Fruit fly (Drosophila melanogaster): ENCODE measurements around the gene CG4461.

dm6 chr3L:9367431-9367867 is 7.8 kb upstream of the CG4461 start:
- no peak for TF ChIP-seq CG8478 (optimal IDR thresholded peaks at IDR 0.05)
- no peak for TF ChIP-seq psq (optimal IDR thresholded peaks at IDR 0.05)
- TF ChIP-seq usp (GFP tag; optimal IDR thresholded peaks at IDR 0.05): no peak
- TF ChIP-seq Dll (optimal IDR thresholded peaks at IDR 0.05): no peak

Measured in whole organism.